Fruit fly (Drosophila melanogaster): ENCODE data around the gene CG14667.

dm6 chr3R:5395210-5395609 lies 20.4 kb downstream of the CG14667 start:
- TF ChIP-seq psq (optimal IDR thresholded peaks at IDR 0.05) (no peak), usp (GFP tag; optimal IDR thresholded peaks at IDR 0.05) (no peak)
